Worm (Caenorhabditis elegans) whole organism, early embryonic: ENCODE results near the gene rpb-8.
"Not testable (repeated sequence)": the region's sequence is repeated elsewhere in the genome, so short reads cannot be mapped to it uniquely, and the experiment has no call there.

Experiments
- F13C5.2 ChIP-seq: sonication (generic microtip); optimal IDR thresholded peaks from 2 replicates; lab custom pipeline; 2017; ENCODE audit warnings: mild to moderate bottlenecking, missing genetic modification characterization, inconsistent platforms, missing compliant biosample characterization
- aly-1 ChIP-seq: sonication (generic microtip); optimal IDR thresholded peaks from 2 replicates; lab custom pipeline; 2016; ENCODE audit warnings: missing genetic modification characterization, missing compliant biosample characterization
- ama-1 ChIP-seq: fragments of 150-350 bp; optimal IDR thresholded peaks from 2 replicates; lab custom pipeline; 2014
- ceh-13 ChIP-seq: fragments of 200-800 bp; sonication (Bioruptor generic); optimal IDR thresholded peaks from 2 replicates; lab custom pipeline; 2018; ENCODE audit warnings: mild to moderate bottlenecking, missing genetic modification characterization, missing compliant biosample characterization
- ceh-36 ChIP-seq: sonication (generic microtip); optimal IDR thresholded peaks from 2 replicates; lab custom pipeline; 2016; ENCODE audit warnings: missing genetic modification characterization, inconsistent platforms, missing compliant biosample characterization
- ets-7 ChIP-seq: sonication (generic microtip); optimal IDR thresholded peaks from 2 replicates; lab custom pipeline; 2016; ENCODE audit warnings: missing genotype, missing genetic modification characterization, missing compliant biosample characterization
- flt-1 ChIP-seq: fragments of 200-800 bp; sonication (Bioruptor generic); IDR thresholded peaks from 2 replicates; pipeline ENCODE4 v1.3.6; 2022; ENCODE audit warnings: missing genetic modification characterization, missing compliant biosample characterization
- hmbx-1 ChIP-seq: sonication (generic microtip); optimal IDR thresholded peaks from 2 replicates; lab custom pipeline; 2016; ENCODE audit warnings: mild to moderate bottlenecking, missing genetic modification characterization, missing compliant biosample characterization
- hnd-1 ChIP-seq: sonication (generic microtip); optimal IDR thresholded peaks from 2 replicates; lab custom pipeline; 2016; ENCODE audit warnings: missing genetic modification characterization, missing compliant biosample characterization
- pes-1 ChIP-seq: fragments of 200-800 bp; sonication (Bioruptor generic); IDR thresholded peaks from 2 replicates; pipeline ENCODE4 v1.3.6; 2022; ENCODE audit warnings: missing genetic modification reagents, missing genetic modification characterization, missing compliant biosample characterization
- scrt-1 ChIP-seq: fragments of 200-800 bp; sonication (Bioruptor generic); IDR thresholded peaks from 2 replicates; pipeline ENCODE4 v1.3.6; 2022; ENCODE audit warnings: missing genetic modification characterization, missing compliant biosample characterization
- tbx-11 ChIP-seq: fragments of 200-800 bp; sonication (Bioruptor generic); IDR thresholded peaks from 2 replicates; pipeline ENCODE4 v1.3.6; 2022; ENCODE audit warnings: missing genetic modification characterization, missing compliant biosample characterization
- tra-4 ChIP-seq: sonication (generic microtip); optimal IDR thresholded peaks from 2 replicates; lab custom pipeline; 2017; ENCODE audit warnings: missing genetic modification characterization, missing compliant biosample characterization

DNA sequence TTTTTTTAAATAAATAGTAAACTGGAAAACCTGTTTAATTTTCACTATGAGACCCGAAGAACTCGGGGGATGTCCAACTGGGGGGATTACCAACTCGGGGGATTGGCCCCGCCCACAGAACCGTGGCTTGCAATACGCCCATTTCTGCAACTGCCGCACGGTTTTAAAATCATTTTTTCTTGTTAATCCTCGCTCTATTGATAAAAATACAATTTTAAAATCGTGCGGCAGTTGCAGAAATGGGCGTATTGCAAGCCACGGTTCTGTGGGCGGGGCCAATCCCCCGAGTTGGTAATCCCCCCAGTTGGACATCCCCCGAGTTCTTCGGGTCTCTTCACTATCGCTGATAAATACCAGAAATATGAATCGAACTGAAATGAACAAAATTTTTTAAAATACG, 4.2 kb upstream of the rpb-8 start, which contains the start of gene mmab-1:
- TF ChIP-seq flt-1 (GFP tag; lab: Robert Waterston, UW); ama-1 (lab: Kevin White, UChicago); ceh-13 (GFP tag; lab: Kevin White, UChicago); hnd-1 (tag; lab: Kevin White, UChicago); F13C5.2 (tag; lab: Kevin White, UChicago); tra-4 (tag; lab: Kevin White, UChicago); ceh-36; tbx-11 (GFP tag; lab: Robert Waterston, UW); hmbx-1 (tag; lab: Kevin White, UChicago); ets-7; scrt-1 (GFP tag; lab: Robert Waterston, UW); aly-1 (tag; lab: Kevin White, UChicago): not testable (repeated sequence)
- peak; percentile 55; the same call in 1 of the 2 replicates for TF ChIP-seq pes-1 (GFP tag; lab: Robert Waterston, UW)
